Fruit fly (Drosophila melanogaster): Measurements from ENCODE around the gene CG14050.

Gene CG14050

DNA sequence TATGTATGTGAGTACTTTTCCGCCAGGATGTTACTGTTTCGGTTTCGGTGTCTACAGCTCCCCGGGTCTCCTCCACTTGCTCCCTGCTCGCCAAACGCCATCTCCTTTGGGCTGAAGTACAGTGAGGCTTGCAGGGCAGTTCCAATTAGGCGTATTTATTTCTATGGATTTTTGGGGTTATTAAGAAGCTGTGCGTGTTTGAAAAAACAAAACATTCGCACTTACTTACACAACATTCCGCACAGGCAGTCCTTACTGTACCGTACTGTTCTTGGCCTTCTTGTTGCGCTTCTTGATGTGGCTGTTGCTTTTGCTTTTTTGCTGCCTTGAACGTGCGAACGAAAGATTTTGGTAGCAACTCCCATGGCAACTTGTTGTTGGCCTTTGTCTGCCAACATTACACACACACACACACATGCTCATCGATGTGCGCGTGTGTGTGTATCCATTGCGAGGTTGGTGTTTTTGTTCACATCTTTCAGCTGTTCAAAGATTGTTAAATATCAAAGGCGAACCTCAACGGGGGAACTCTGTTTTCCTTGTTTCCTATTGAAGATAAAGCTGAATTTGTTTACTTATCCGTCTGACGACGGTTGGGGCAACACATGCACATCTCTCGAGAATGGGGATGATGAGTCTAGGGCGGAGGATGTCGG, 4.0 kb downstream of the CG14050 start (continued):
- TF ChIP-seq Fer2 (tag; optimal IDR thresholded peaks at IDR 0.05) (no peak), vvl (GFP tag; IDR thresholded peaks at IDR 0.05) (peak; percentile 71; the same call in 1 of the 2 replicates), CG10543 (GFP tag; optimal IDR thresholded peaks at IDR 0.05) (no peak), CG9215 (GFP tag; IDR thresholded peaks at IDR 0.05) (no peak), MTF-1 (GFP tag; optimal IDR thresholded peaks at IDR 0.05; ENCODE audit: borderline replicate concordance) (no peak), CG4854 (GFP tag; optimal IDR thresholded peaks at IDR 0.05) (no peak), stc (GFP tag; IDR thresholded peaks at IDR 0.05) (0 out of 2 replicates have a peak, but pooled peaks have one; percentile 36), CG16813 (GFP tag; IDR thresholded peaks at IDR 0.05; ENCODE audit: partially characterized antibody) (no peak), ssp (GFP tag; IDR thresholded peaks at IDR 0.05) (peak; percentile 61), C15 (GFP tag; IDR thresholded peaks at IDR 0.05) (no peak), dmrt99B (tag; optimal IDR thresholded peaks at IDR 0.05) (peak; percentile 52), pita (GFP tag; optimal IDR thresholded peaks at IDR 0.05) (no peak), CoRest (tag; optimal IDR thresholded peaks at IDR 0.05) (peak; percentile 19), dimm (GFP tag; IDR thresholded peaks at IDR 0.05) (0 out of 2 replicates have a peak, but pooled peaks have one; percentile 24), cas (GFP tag; IDR thresholded peaks at IDR 0.05) (no peak), CG18619 (GFP tag; optimal IDR thresholded peaks at IDR 0.05) (peak; percentile 36), CG10654 (GFP tag; optimal IDR thresholded peaks at IDR 0.05) (peak; percentile 8), Sry-δ (GFP tag; optimal IDR thresholded peaks at IDR 0.05) (peak; percentile 11), CG4730 (GFP tag; IDR thresholded peaks at IDR 0.05) (0 out of 2 replicates have a peak, but pooled peaks have one; percentile 35), lbe (GFP tag; optimal IDR thresholded peaks at IDR 0.05) (peak; percentile 86), Sin3A (optimal IDR thresholded peaks at IDR 0.05) (no peak), CG6272 (GFP tag; IDR thresholded peaks at IDR 0.05) (0 out of 2 replicates have a peak, but pooled peaks have one; percentile 16), eve (GFP tag; optimal IDR thresholded peaks at IDR 0.05) (no peak), CG4617 (GFP tag; optimal IDR thresholded peaks at IDR 0.05; ENCODE audit: borderline replicate concordance) (peak; percentile 18), CG18599 (GFP tag; optimal IDR thresholded peaks at IDR 0.05) (peak; percentile 73), HLH4C (GFP tag; IDR thresholded peaks at IDR 0.05; ENCODE audit: partially characterized antibody) (no peak), so (GFP tag; IDR thresholded peaks at IDR 0.05) (no peak), CG17359 (tag; optimal IDR thresholded peaks at IDR 0.05) (peak; percentile 32), pros (GFP tag; optimal IDR thresholded peaks at IDR 0.05) (no peak), CHES-1-like (GFP tag; optimal IDR thresholded peaks at IDR 0.05) (peak; percentile 62), dysf (GFP tag; IDR thresholded peaks at IDR 0.05) (peak; percentile 63), zfh1 (GFP tag; IDR thresholded peaks at IDR 0.05) (peak; percentile 64; the same call in 2 of the 3 replicates), bigmax (GFP tag; optimal IDR thresholded peaks at IDR 0.05) (no peak), CG2889 (GFP tag; IDR thresholded peaks at IDR 0.05) (peak; percentile 74; the same call in 2 of the 3 replicates), CG14014 (GFP tag; IDR thresholded peaks at IDR 0.05) (peak; percentile 76), sna (GFP tag; IDR thresholded peaks at IDR 0.05; ENCODE audit: partially characterized antibody) (no peak), E2f1 (GFP tag; IDR thresholded peaks at IDR 0.05) (0 out of 2 replicates have a peak, but pooled peaks have one; percentile 34), CG10959 (GFP tag; IDR thresholded peaks at IDR 0.05) (no peak), BtbVII (GFP tag; optimal IDR thresholded peaks at IDR 0.05) (no peak), CG10366 (GFP tag; IDR thresholded peaks at IDR 0.05) (peak; percentile 65), CG9817 (tag; optimal IDR thresholded peaks at IDR 0.05) (peak; percentile 41), lola (GFP tag; optimal IDR thresholded peaks at IDR 0.05) (peak in 1 of 3 experiments; percentile 31), CG11695 (GFP tag; IDR thresholded peaks at IDR 0.05) (peak; percentile 49; the same call in 1 of the 3 replicates), YL-1 (GFP tag; optimal IDR thresholded peaks at IDR 0.05) (no peak), en (GFP tag; optimal IDR thresholded peaks at IDR 0.05) (no peak), danr (GFP tag; IDR thresholded peaks at IDR 0.05) (no peak), Xbp1 (GFP tag; optimal IDR thresholded peaks at IDR 0.05) (peak; percentile 64), CG4707 (GFP tag; optimal IDR thresholded peaks at IDR 0.05) (no peak), BEAF-32 (GFP tag; optimal IDR thresholded peaks at IDR 0.05) (no peak)
